Fruit fly (Drosophila melanogaster) whole organism, embryonic: Measurements from ENCODE around the gene eIF2Bepsilon.

ENCODE experiments used
- Aef1 ChIP-seq: fragments of 200-800 bp; sonication (Bioruptor generic); IDR thresholded peaks from 3 replicates; pipeline ENCODE4 v1.3.6; 2022; ENCODE audit warnings: missing biosample characterization, missing genetic modification characterization
- BEAF-32 ChIP-seq: fragments of 200-800 bp; sonication (Bioruptor generic); optimal IDR thresholded peaks from 3 replicates; lab custom pipeline; 2017; ENCODE audit warnings: missing biosample characterization, missing genetic modification characterization, mild to moderate bottlenecking, moderate library complexity, missing genetic modification reagents
- Bdp1 ChIP-seq: fragments of 200-800 bp; sonication (Bioruptor generic); optimal IDR thresholded peaks from 3 replicates; lab custom pipeline; 2016; ENCODE audit warnings: missing biosample characterization, missing genetic modification characterization
- Blimp-1 ChIP-seq: fragments of 200-800 bp; sonication (Bioruptor generic); optimal IDR thresholded peaks from 3 replicates; lab custom pipeline; 2018; ENCODE audit warnings: missing biosample characterization, missing genetic modification characterization, mild to moderate bottlenecking, moderate library complexity, missing genetic modification reagents
- CG10321 ChIP-seq: fragments of 200-800 bp; sonication (Bioruptor generic); IDR thresholded peaks from 2 replicates; pipeline ENCODE4 v1.3.6; 2022; ENCODE audit warnings: missing biosample characterization, missing genetic modification characterization
- CG10366 ChIP-seq: fragments of 200-800 bp; sonication (Bioruptor generic); IDR thresholded peaks from 2 replicates; pipeline ENCODE4 v1.3.6; 2022; ENCODE audit warnings: missing biosample characterization, missing genetic modification characterization
- CG11398 ChIP-seq: fragments of 200-800 bp; sonication (Bioruptor generic); optimal IDR thresholded peaks from 2 replicates; lab custom pipeline; 2016; ENCODE audit warnings: missing biosample characterization, missing genetic modification characterization
- CG11560 ChIP-seq: fragments of 200-800 bp; sonication (Bioruptor generic); IDR thresholded peaks from 3 replicates; pipeline ENCODE4 v1.3.6; 2022; ENCODE audit warnings: missing biosample characterization, missing genetic modification characterization
- CG11695 ChIP-seq: fragments of 200-800 bp; sonication (Bioruptor generic); IDR thresholded peaks from 3 replicates; pipeline ENCODE4 v1.3.6; 2022; ENCODE audit warnings: missing biosample characterization, missing genetic modification characterization
- CG1233 ChIP-seq: fragments of 200-800 bp; sonication (Bioruptor generic); optimal IDR thresholded peaks from 4 replicates; lab custom pipeline; 2018; ENCODE audit warnings: missing biosample characterization, mild to moderate bottlenecking, missing genetic modification characterization
- CG12769 ChIP-seq: fragments of 200-800 bp; sonication (Bioruptor generic); optimal IDR thresholded peaks from 2 replicates; lab custom pipeline; 2019; ENCODE audit warnings: missing biosample characterization, mild to moderate bottlenecking, missing genetic modification characterization, moderate library complexity
- CG16779 ChIP-seq: fragments of 200-800 bp; sonication (Bioruptor generic); IDR thresholded peaks from 2 replicates; pipeline ENCODE4 v1.3.6; 2022; ENCODE audit warnings: missing biosample characterization, missing genetic modification characterization
- CG16813 ChIP-seq: fragments of 200-800 bp; sonication (Bioruptor generic); IDR thresholded peaks from 3 replicates; pipeline ENCODE4 v1.3.6; 2022; ENCODE audit warnings: missing biosample characterization, missing genetic modification characterization; ENCODE audit not compliant: partially characterized antibody
- CG17385 ChIP-seq: fragments of 200-800 bp; sonication (Bioruptor generic); optimal IDR thresholded peaks from 3 replicates; lab custom pipeline; 2018; ENCODE audit warnings: missing biosample characterization, mild to moderate bottlenecking, missing genetic modification characterization
- CG2120 ChIP-seq: fragments of 200-800 bp; sonication (Bioruptor generic); optimal IDR thresholded peaks from 3 replicates; lab custom pipeline; 2016; ENCODE audit warnings: missing biosample characterization, missing genetic modification characterization
- CG31441 ChIP-seq: fragments of 200-800 bp; sonication (Bioruptor generic); IDR thresholded peaks from 2 replicates; pipeline ENCODE4 v1.3.6; 2022; ENCODE audit warnings: missing biosample characterization, missing genetic modification characterization
- CG32772 ChIP-seq: fragments of 200-800 bp; sonication (Bioruptor generic); IDR thresholded peaks from 2 replicates; pipeline ENCODE4 v1.3.6; 2022; ENCODE audit warnings: missing biosample characterization, missing genetic modification characterization
- CG3407 ChIP-seq: fragments of 200-800 bp; sonication (Bioruptor generic); optimal IDR thresholded peaks from 2 replicates; lab custom pipeline; 2018; ENCODE audit warnings: missing biosample characterization, mild to moderate bottlenecking, missing genetic modification characterization
- CG6254 ChIP-seq: fragments of 200-800 bp; sonication (Bioruptor generic); optimal IDR thresholded peaks from 3 replicates; lab custom pipeline; 2017; ENCODE audit warnings: mild to moderate bottlenecking, missing biosample characterization, missing genetic modification reagents, missing genetic modification characterization
- CG6765 ChIP-seq: fragments of 200-800 bp; sonication (Bioruptor generic); optimal IDR thresholded peaks from 3 replicates; lab custom pipeline; 2017; ENCODE audit warnings: missing biosample characterization, mild to moderate bottlenecking, missing genetic modification characterization
- CG8388 ChIP-seq: fragments of 200-800 bp; sonication (Bioruptor generic); optimal IDR thresholded peaks from 2 replicates; lab custom pipeline; 2019; ENCODE audit warnings: missing biosample characterization, mild to moderate bottlenecking, missing genetic modification characterization, moderate library complexity
- Chrac-16 ChIP-seq: fragments of 200-800 bp; sonication (Bioruptor generic); optimal IDR thresholded peaks from 3 replicates; lab custom pipeline; 2016; ENCODE audit warnings: missing biosample characterization, missing genetic modification characterization
- Dll ChIP-seq: fragments of 200-800 bp; sonication (Bioruptor generic); IDR thresholded peaks from 4 replicates; pipeline ENCODE4 v1.3.6; 2022; ENCODE audit warnings: missing biosample characterization, missing genetic modification characterization; ENCODE audit not compliant: partially characterized antibody
- GATAe ChIP-seq: fragments of 200-800 bp; sonication (Bioruptor generic); conservative IDR thresholded peaks from 2 replicates; pipeline ENCODE4 v1.3.6; 2022; ENCODE audit warnings: missing biosample characterization, missing genetic modification characterization
- HmgD ChIP-seq: fragments of 200-800 bp; sonication (Bioruptor generic); optimal IDR thresholded peaks from 3 replicates; lab custom pipeline; 2016; ENCODE audit warnings: missing biosample characterization, missing genetic modification characterization
- Hr3 ChIP-seq: fragments of 200-800 bp; sonication (Bioruptor generic); optimal IDR thresholded peaks from 3 replicates; lab custom pipeline; 2016; ENCODE audit warnings: missing biosample characterization, missing genetic modification characterization
- Hr51 ChIP-seq, 2 experiments: fragments of 200-800 bp; sonication (Bioruptor generic); optimal IDR thresholded peaks; 2 replicates in 1 of 2; 3 replicates in 1 of 2; lab custom pipeline; 2016 to 2018; ENCODE audit warnings: missing biosample characterization in 2 of 2, missing genetic modification characterization in 2 of 2, mild to moderate bottlenecking in 1 of 2, moderate library complexity in 1 of 2
- Side ChIP-seq: fragments of 200-800 bp; sonication (Bioruptor generic); optimal IDR thresholded peaks from 2 replicates; lab custom pipeline; 2016; ENCODE audit warnings: missing biosample characterization, missing genetic modification characterization
- Six4 ChIP-seq: fragments of 200-800 bp; sonication (Bioruptor generic); optimal IDR thresholded peaks from 2 replicates; lab custom pipeline; 2016; ENCODE audit warnings: missing biosample characterization, missing genetic modification characterization
- Vsx1 ChIP-seq: fragments of 200-800 bp; sonication (Bioruptor generic); optimal IDR thresholded peaks from 2 replicates; lab custom pipeline; 2017; ENCODE audit warnings: missing biosample characterization, mild to moderate bottlenecking, missing genetic modification characterization, missing genetic modification reagents
- abd-A ChIP-seq: fragments of 200-800 bp; sonication (Bioruptor generic); optimal IDR thresholded peaks from 3 replicates; lab custom pipeline; 2019; ENCODE audit warnings: missing biosample characterization, mild to moderate bottlenecking, missing genetic modification characterization, moderate library complexity
- ci ChIP-seq: fragments of 200-800 bp; sonication (Bioruptor generic); IDR thresholded peaks from 3 replicates; pipeline ENCODE4 v1.3.6; 2022; ENCODE audit warnings: missing biosample characterization, missing genetic modification characterization
- cwo ChIP-seq: fragments of 200-800 bp; sonication (Bioruptor generic); optimal IDR thresholded peaks from 3 replicates; lab custom pipeline; 2017; ENCODE audit warnings: missing biosample characterization, missing genetic modification characterization, mild to moderate bottlenecking, moderate library complexity, missing genetic modification reagents
- exex ChIP-seq: fragments of 200-800 bp; sonication (Bioruptor generic); optimal IDR thresholded peaks from 4 replicates; lab custom pipeline; 2018; ENCODE audit warnings: missing biosample characterization, mild to moderate bottlenecking, missing genetic modification characterization, moderate library complexity
- fd64A ChIP-seq: fragments of 200-800 bp; sonication (Bioruptor generic); optimal IDR thresholded peaks from 3 replicates; lab custom pipeline; 2018; ENCODE audit warnings: missing biosample characterization, mild to moderate bottlenecking, missing genetic modification characterization
- fru ChIP-seq: fragments of >200 bp; optimal IDR thresholded peaks from 2 replicates; lab custom pipeline; 2017
- gce ChIP-seq: fragments of 200-800 bp; sonication (Bioruptor generic); IDR thresholded peaks from 3 replicates; pipeline ENCODE4 v1.3.6; 2022; ENCODE audit warnings: missing biosample characterization, missing genetic modification characterization
- insv ChIP-seq, 2 experiments: fragments of 200-800 bp; sonication (Bioruptor generic); optimal IDR thresholded peaks; 3 replicates each; lab custom pipeline; 2016 to 2018; ENCODE audit warnings: missing biosample characterization in 2 of 2, missing genetic modification characterization in 2 of 2
- jing ChIP-seq: fragments of 200-800 bp; sonication (Bioruptor generic); optimal IDR thresholded peaks from 2 replicates; lab custom pipeline; 2018; ENCODE audit warnings: missing biosample characterization, mild to moderate bottlenecking, missing genetic modification characterization
- mld ChIP-seq: fragments of 200-800 bp; sonication (Bioruptor generic); IDR thresholded peaks from 3 replicates; pipeline ENCODE4 v1.3.6; 2022; ENCODE audit warnings: missing biosample characterization, missing genetic modification characterization; ENCODE audit not compliant: partially characterized antibody
- nau ChIP-seq: fragments of 200-800 bp; sonication (Bioruptor generic); optimal IDR thresholded peaks from 3 replicates; lab custom pipeline; 2017; ENCODE audit warnings: missing biosample characterization, mild to moderate bottlenecking, missing genetic modification characterization, missing genetic modification reagents
- nerfin-1 ChIP-seq: fragments of 200-800 bp; sonication (Bioruptor generic); optimal IDR thresholded peaks from 3 replicates; lab custom pipeline; 2019; ENCODE audit warnings: missing biosample characterization, mild to moderate bottlenecking, missing genetic modification characterization, moderate library complexity
- nom ChIP-seq: fragments of 200-800 bp; sonication (Bioruptor generic); optimal IDR thresholded peaks from 2 replicates; lab custom pipeline; 2017; ENCODE audit warnings: missing biosample characterization, missing genetic modification characterization, mild to moderate bottlenecking, moderate library complexity, missing genetic modification reagents
- pb ChIP-seq: fragments of 200-800 bp; sonication (Bioruptor generic); optimal IDR thresholded peaks from 3 replicates; lab custom pipeline; 2016; ENCODE audit warnings: missing biosample characterization, missing genetic modification characterization
- pita ChIP-seq: fragments of 200-800 bp; sonication (Bioruptor generic); optimal IDR thresholded peaks from 2 replicates; lab custom pipeline; 2017; ENCODE audit warnings: missing biosample characterization, mild to moderate bottlenecking, missing genetic modification characterization
- rib ChIP-seq: fragments of 200-800 bp; sonication (Bioruptor generic); IDR thresholded peaks from 2 replicates; pipeline ENCODE4 v1.3.6; 2022; ENCODE audit warnings: missing biosample characterization, missing genetic modification characterization
- tup ChIP-seq: fragments of 200-800 bp; sonication (Bioruptor generic); optimal IDR thresholded peaks from 2 replicates; lab custom pipeline; 2016; ENCODE audit warnings: missing biosample characterization, mild to moderate bottlenecking, missing genetic modification characterization, moderate library complexity
- twi ChIP-seq: fragments of 200-800 bp; optimal IDR thresholded peaks from 2 replicates; lab custom pipeline; 2019; ENCODE audit warnings: missing biosample characterization, mild to moderate bottlenecking, missing genetic modification characterization, moderate library complexity

Gene eIF2Bepsilon

dm6 chrX:1972150-1972549, 49.5 kb upstream of the eIF2Bepsilon start (continued):
- TF ChIP-seq nom: no peak
- TF ChIP-seq, all 482 proteins: peak for 21

dm6 chrX:1970575-1971325, 48.1 kb upstream of the eIF2Bepsilon start:
- TF ChIP-seq nau (GFP tag; lab: Kevin White, UChicago): no peak
- TF ChIP-seq twi (tag; lab: Kevin White, UChicago): no peak
- no peak for TF ChIP-seq gce (GFP tag; lab: Robert Waterston, UW)
- TF ChIP-seq CG16813 (GFP tag; lab: Robert Waterston, UW): no peak
- no peak for TF ChIP-seq CG3407 (GFP tag; lab: Kevin White, UChicago)
- TF ChIP-seq CG2120 (GFP tag; lab: Kevin White, UChicago): no peak
- peak; percentile 36 for TF ChIP-seq Vsx1 (GFP tag; lab: Kevin White, UChicago)
- TF ChIP-seq Side (GFP tag; lab: Kevin White, UChicago): no peak
- TF ChIP-seq GATAe (GFP tag; lab: Robert Waterston, UW): no peak
- TF ChIP-seq Aef1 (GFP tag; lab: Robert Waterston, UW): no peak; the same call in 2 of the 3 replicates
- TF ChIP-seq Blimp-1 (GFP tag; lab: Kevin White, UChicago): peak; percentile 75
- no peak for TF ChIP-seq CG11398 (GFP tag; lab: Kevin White, UChicago)
- TF ChIP-seq jing (GFP tag; lab: Kevin White, UChicago): no peak
- TF ChIP-seq insv (GFP tag; optimal IDR thresholded peaks at IDR 0.05; lab: Kevin White, UChicago): no peak
- no peak for TF ChIP-seq pb
- no peak for TF ChIP-seq fd64A
- no peak for TF ChIP-seq CG10366
- no peak for TF ChIP-seq CG8388 (GFP tag; lab: Kevin White, UChicago)
- TF ChIP-seq Bdp1 (GFP tag; lab: Kevin White, UChicago): no peak
- TF ChIP-seq CG17385: peak; percentile 81
- TF ChIP-seq CG6765 (GFP tag; lab: Kevin White, UChicago): no peak
- no peak for TF ChIP-seq CG31441 (GFP tag; lab: Robert Waterston, UW)
- TF ChIP-seq tup (GFP tag; lab: Kevin White, UChicago): no peak
- no peak for TF ChIP-seq pita (GFP tag; lab: Kevin White, UChicago)
- no peak for TF ChIP-seq CG1233 (GFP tag; lab: Kevin White, UChicago)
- peak; percentile 29 for TF ChIP-seq abd-A (tag; lab: Kevin White, UChicago)
- no peak for TF ChIP-seq Dll (GFP tag; lab: Robert Waterston, UW)
- no peak for TF ChIP-seq HmgD (GFP tag; lab: Kevin White, UChicago)
- no peak for TF ChIP-seq ci
- TF ChIP-seq CG16779 (GFP tag; lab: Robert Waterston, UW): no peak
- TF ChIP-seq rib (GFP tag; lab: Robert Waterston, UW): peak; percentile 44; the same call in 1 of the 2 replicates
- no peak for TF ChIP-seq Hr51 (GFP tag; optimal IDR thresholded peaks at IDR 0.05; lab: Kevin White, UChicago)
- peak; percentile 61 for TF ChIP-seq CG12769 (tag; lab: Kevin White, UChicago)
- peak; percentile 48 for TF ChIP-seq CG32772
- TF ChIP-seq mld (GFP tag; lab: Robert Waterston, UW): no peak
- no peak for TF ChIP-seq Chrac-16 (GFP tag; lab: Kevin White, UChicago)
- no peak for TF ChIP-seq Six4
- no peak for TF ChIP-seq CG6254 (GFP tag; lab: Kevin White, UChicago)
- TF ChIP-seq exex: no peak
- no peak for TF ChIP-seq CG11560 (tag; lab: Robert Waterston, UW)
- peak; percentile 63 for TF ChIP-seq Hr3 (GFP tag; lab: Kevin White, UChicago)
- TF ChIP-seq nerfin-1 (tag; lab: Kevin White, UChicago): no peak
- TF ChIP-seq BEAF-32 (GFP tag; lab: Kevin White, UChicago): no peak
- TF ChIP-seq CG10321 (GFP tag; lab: Robert Waterston, UW): peak; percentile 85
- no peak for TF ChIP-seq fru (lab: Kevin White, UChicago)
- TF ChIP-seq cwo: no peak
- no peak for TF ChIP-seq CG11695 (GFP tag; lab: Robert Waterston, UW)
